ENCODE assay signal across 5 fruit fly cellular contexts in the genomic region with DNA sequence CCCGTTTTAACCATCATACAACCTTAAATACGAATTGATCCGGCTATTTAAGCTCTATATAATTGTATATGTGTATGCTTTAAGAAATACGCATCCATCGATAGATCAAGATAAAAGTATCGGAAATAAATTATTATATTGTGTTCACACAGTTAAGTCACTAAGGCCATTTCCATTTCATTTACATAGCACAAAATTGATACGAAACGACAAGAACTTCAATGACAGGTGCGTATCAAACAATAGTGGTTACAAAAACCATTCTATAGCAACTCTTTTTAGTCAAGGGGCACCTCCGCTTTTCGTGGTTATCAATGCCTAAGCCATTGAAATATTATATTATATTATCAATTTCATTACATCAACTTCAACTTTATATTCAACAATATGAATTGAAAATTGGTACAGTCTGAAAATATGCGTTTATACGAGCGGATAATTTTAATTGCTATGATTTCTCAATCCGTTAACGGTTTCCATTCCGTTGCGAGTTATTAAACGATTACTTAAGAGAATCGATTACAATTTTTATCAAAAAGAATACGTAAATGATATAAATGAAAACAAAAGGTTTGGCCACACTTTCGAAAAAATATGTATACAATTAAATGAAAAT.
TF ChIP-seq lines count a peak whose summit lies in the region.

CG46466 (minus strand) TSS at position 70 of the 616 bp plus-strand sequence.
Slip1 (plus strand) TSS at position 567 of the 616 bp plus-strand sequence.

- TF ChIP-seq CTCF in whole organism, embryonic (GFP tag; optimal IDR thresholded peaks at IDR 0.05; lab: Kevin White, UChicago): no peak

TF ChIP-seq in whole organism, adult, 20 proteins besides CTCF, POLR2A, EP300 and RAD21:
- TF ChIP-seq CG7045 (GFP tag; optimal IDR thresholded peaks at IDR 0.05; lab: Kevin White, UChicago) (no peak), CG11617 (GFP tag; optimal IDR thresholded peaks at IDR 0.05; lab: Kevin White, UChicago) (peak; percentile 16), toe (GFP tag; optimal IDR thresholded peaks at IDR 0.05; lab: Kevin White, UChicago) (no peak), CG1620 (GFP tag; optimal IDR thresholded peaks at IDR 0.05; lab: Kevin White, UChicago) (peak; percentile 39), CG5204 (GFP tag; optimal IDR thresholded peaks at IDR 0.05; lab: Kevin White, UChicago) (peak; percentile 44), CG12768 (GFP tag; optimal IDR thresholded peaks at IDR 0.05; lab: Kevin White, UChicago) (peak; percentile 16)

TF ChIP-seq in whole organism, embryonic, 481 proteins besides CTCF, POLR2A, EP300 and RAD21 (continues in another document):
- TF ChIP-seq hbn (GFP tag; IDR thresholded peaks at IDR 0.05; lab: Robert Waterston, UW; ENCODE audit: partially characterized antibody): no peak
- no peak for TF ChIP-seq CG16863 (GFP tag; optimal IDR thresholded peaks at IDR 0.05; lab: Kevin White, UChicago)
- no peak for TF ChIP-seq CG13123 (GFP tag; optimal IDR thresholded peaks at IDR 0.05; lab: Kevin White, UChicago)
- peak; percentile 94 for TF ChIP-seq CG1024 (GFP tag; IDR thresholded peaks at IDR 0.05; lab: Robert Waterston, UW)
- TF ChIP-seq CG9215 (GFP tag; IDR thresholded peaks at IDR 0.05; lab: Robert Waterston, UW): no peak
- TF ChIP-seq Ptx1 (GFP tag; IDR thresholded peaks at IDR 0.05; lab: Robert Waterston, UW): no peak
- TF ChIP-seq Lim3 (GFP tag; IDR thresholded peaks at IDR 0.05; lab: Robert Waterston, UW): no peak
- peak; percentile 42; the same call in 1 of the 2 replicates for TF ChIP-seq CG32767 (GFP tag; IDR thresholded peaks at IDR 0.05; lab: Robert Waterston, UW)
- TF ChIP-seq Nf-YA (GFP tag; IDR thresholded peaks at IDR 0.05; lab: Robert Waterston, UW): no peak
- TF ChIP-seq CG10654 (GFP tag; optimal IDR thresholded peaks at IDR 0.05; lab: Kevin White, UChicago): no peak
- TF ChIP-seq ac (GFP tag; optimal IDR thresholded peaks at IDR 0.05; lab: Kevin White, UChicago): no peak
- peak; percentile 33 for TF ChIP-seq Ssrp (tag; optimal IDR thresholded peaks at IDR 0.05; lab: Kevin White, UChicago)
- no peak for TF ChIP-seq CG2202 (tag; optimal IDR thresholded peaks at IDR 0.05; lab: Kevin White, UChicago)
- peak in 1 of 2 experiments; percentile 11 for TF ChIP-seq bsh (GFP tag; optimal IDR thresholded peaks at IDR 0.05; lab: Kevin White, UChicago)
- no peak for TF ChIP-seq bbx (GFP tag; IDR thresholded peaks at IDR 0.05; lab: Robert Waterston, UW; ENCODE audit: partially characterized antibody)
- no peak for TF ChIP-seq salm (tag; optimal IDR thresholded peaks at IDR 0.05; lab: Kevin White, UChicago)
- no peak for TF ChIP-seq cwo (GFP tag; optimal IDR thresholded peaks at IDR 0.05; lab: Kevin White, UChicago)
- no peak for TF ChIP-seq tgo (GFP tag; IDR thresholded peaks at IDR 0.05; lab: Robert Waterston, UW)

TF ChIP-seq in whole organism, prepupa, 60 proteins besides CTCF, POLR2A, EP300 and RAD21 (continues in another document):
- TF ChIP-seq Ets96B (tag; optimal IDR thresholded peaks at IDR 0.05; lab: Kevin White, UChicago): peak; percentile 25
- TF ChIP-seq vri (GFP tag; optimal IDR thresholded peaks at IDR 0.05; lab: Kevin White, UChicago): no peak
- no peak for TF ChIP-seq CG1621 (tag; optimal IDR thresholded peaks at IDR 0.05; lab: Kevin White, UChicago)
- TF ChIP-seq CG11902 (GFP tag; optimal IDR thresholded peaks at IDR 0.05; lab: Kevin White, UChicago): peak; percentile 24
- TF ChIP-seq OdsH (GFP tag; optimal IDR thresholded peaks at IDR 0.05; lab: Kevin White, UChicago): peak; percentile 56
- peak; percentile 67 for TF ChIP-seq Eip78C (GFP tag; lab: Kevin White, UChicago)
- no peak for TF ChIP-seq CG9139 (GFP tag; optimal IDR thresholded peaks at IDR 0.05; lab: Kevin White, UChicago)
- no peak for TF ChIP-seq fd59A (GFP tag; optimal IDR thresholded peaks at IDR 0.05; lab: Kevin White, UChicago)
- peak; percentile 24 for TF ChIP-seq CG8319 (GFP tag; optimal IDR thresholded peaks at IDR 0.05; lab: Kevin White, UChicago)
- TF ChIP-seq Hr38 (GFP tag; optimal IDR thresholded peaks at IDR 0.05; lab: Kevin White, UChicago): no peak
- peak; percentile 40 for TF ChIP-seq cyc (GFP tag; optimal IDR thresholded peaks at IDR 0.05; lab: Kevin White, UChicago)
- TF ChIP-seq Eip93F (GFP tag; optimal IDR thresholded peaks at IDR 0.05; lab: Kevin White, UChicago): no peak
- peak; percentile 36 for TF ChIP-seq Hr4 (GFP tag; optimal IDR thresholded peaks at IDR 0.05; lab: Kevin White, UChicago)
- peak; percentile 45 for TF ChIP-seq CG10631 (GFP tag; optimal IDR thresholded peaks at IDR 0.05; lab: Kevin White, UChicago)
- TF ChIP-seq dsx (GFP tag; optimal IDR thresholded peaks at IDR 0.05; lab: Kevin White, UChicago; ENCODE audit: poor library complexity, severe bottlenecking): no peak
- TF ChIP-seq CG11294 (GFP tag; IDR thresholded peaks at IDR 0.05; lab: Robert Waterston, UW): no peak
- peak; percentile 29 for TF ChIP-seq fkh (GFP tag; optimal IDR thresholded peaks at IDR 0.05; lab: Kevin White, UChicago)
- no peak for TF ChIP-seq salr (GFP tag; optimal IDR thresholded peaks at IDR 0.05; lab: Kevin White, UChicago)
- peak; percentile 41 for TF ChIP-seq Sox15 (GFP tag; optimal IDR thresholded peaks at IDR 0.05; lab: Kevin White, UChicago)
- TF ChIP-seq CG8632 (GFP tag; optimal IDR thresholded peaks at IDR 0.05; lab: Kevin White, UChicago): peak; percentile 4
- TF ChIP-seq Sox14 (GFP tag; optimal IDR thresholded peaks at IDR 0.05; lab: Kevin White, UChicago): no peak

TF ChIP-seq in whole organism, pupa, 21 proteins besides CTCF, POLR2A, EP300 and RAD21:
- peak; percentile 24 for TF ChIP-seq CG17806 (tag; optimal IDR thresholded peaks at IDR 0.05; lab: Kevin White, UChicago)
- TF ChIP-seq Ets98B (GFP tag; IDR thresholded peaks at IDR 0.05; lab: Robert Waterston, UW): no peak
- peak; percentile 47 for TF ChIP-seq Snoo (tag; optimal IDR thresholded peaks at IDR 0.05; lab: Kevin White, UChicago)
- TF ChIP-seq CG34367 (tag; optimal IDR thresholded peaks at IDR 0.05; lab: Kevin White, UChicago): peak; percentile 9
- peak; percentile 39 for TF ChIP-seq CG15710 (tag; optimal IDR thresholded peaks at IDR 0.05; lab: Kevin White, UChicago)
- TF ChIP-seq CG13204 (GFP tag; optimal IDR thresholded peaks at IDR 0.05; lab: Kevin White, UChicago): no peak
- TF ChIP-seq CG9948 (tag; optimal IDR thresholded peaks at IDR 0.05; lab: Kevin White, UChicago): peak; percentile 10
- peak; percentile 25 for TF ChIP-seq D1 (tag; optimal IDR thresholded peaks at IDR 0.05; lab: Kevin White, UChicago)
- TF ChIP-seq CG8159 (tag; optimal IDR thresholded peaks at IDR 0.05; lab: Kevin White, UChicago): peak; percentile 46

TF ChIP-seq in whole organism, wandering third instar larva, 38 proteins besides CTCF, POLR2A, EP300 and RAD21:
- no peak for TF ChIP-seq dmrt93B (GFP tag; optimal IDR thresholded peaks at IDR 0.05; lab: Kevin White, UChicago)
- no peak for TF ChIP-seq sv (GFP tag; optimal IDR thresholded peaks at IDR 0.05; lab: Kevin White, UChicago)
- TF ChIP-seq Hr83 (GFP tag; optimal IDR thresholded peaks at IDR 0.05; lab: Kevin White, UChicago; ENCODE audit: poor library complexity, severe bottlenecking): no peak
- TF ChIP-seq ey (GFP tag; optimal IDR thresholded peaks at IDR 0.05; lab: Kevin White, UChicago): peak; percentile 36
- peak; percentile 89 for TF ChIP-seq N (GFP tag; optimal IDR thresholded peaks at IDR 0.05; lab: Kevin White, UChicago)
- TF ChIP-seq lola (GFP tag; optimal IDR thresholded peaks at IDR 0.05; lab: Kevin White, UChicago): peak; percentile 64
- peak; percentile 16 for TF ChIP-seq CG9705 (GFP tag; optimal IDR thresholded peaks at IDR 0.05; lab: Kevin White, UChicago)
- no peak for TF ChIP-seq Vsx2 (GFP tag; optimal IDR thresholded peaks at IDR 0.05; lab: Kevin White, UChicago; ENCODE audit: partially characterized antibody)
- TF ChIP-seq Hr78 (GFP tag; optimal IDR thresholded peaks at IDR 0.05; lab: Kevin White, UChicago): peak; percentile 87
- peak; percentile 46 for TF ChIP-seq woc (GFP tag; optimal IDR thresholded peaks at IDR 0.05; lab: Kevin White, UChicago)
